Fruit fly (Drosophila melanogaster) whole organism, adult: ENCODE results near the gene can.

Experiments
- CG11617 ChIP-seq: fragments of 200-800 bp; sonication (Bioruptor generic); optimal IDR thresholded peaks from 2 replicates; lab custom pipeline; 2017; ENCODE audit warnings: mild to moderate bottlenecking, missing biosample characterization, missing genetic modification reagents, missing genetic modification characterization
- CG12768 ChIP-seq: fragments of 200-800 bp; sonication (Bioruptor generic); optimal IDR thresholded peaks from 2 replicates; lab custom pipeline; 2017; ENCODE audit warnings: missing biosample characterization, missing genetic modification characterization, mild to moderate bottlenecking, moderate library complexity, missing genetic modification reagents
- CG14711 ChIP-seq: fragments of 200-800 bp; sonication (Bioruptor generic); optimal IDR thresholded peaks from 2 replicates; lab custom pipeline; 2018; ENCODE audit warnings: missing biosample characterization, mild to moderate bottlenecking, missing genetic modification characterization, moderate library complexity
- CG1620 ChIP-seq: fragments of 200-800 bp; sonication (Bioruptor generic); optimal IDR thresholded peaks from 2 replicates; lab custom pipeline; 2016; ENCODE audit warnings: missing biosample characterization, missing genetic modification characterization
- CG7045 ChIP-seq: fragments of 200-800 bp; sonication (Bioruptor generic); optimal IDR thresholded peaks from 2 replicates; lab custom pipeline; 2017; ENCODE audit warnings: missing biosample characterization, mild to moderate bottlenecking, missing genetic modification characterization
- Hr96 ChIP-seq: fragments of 200-800 bp; sonication (Bioruptor generic); optimal IDR thresholded peaks from 2 replicates; lab custom pipeline; 2016; ENCODE audit warnings: missing biosample characterization, missing genetic modification characterization
- Mnt ChIP-seq: fragments of 200-800 bp; sonication (Bioruptor generic); optimal IDR thresholded peaks from 2 replicates; lab custom pipeline; 2016; ENCODE audit warnings: missing biosample characterization, mild to moderate bottlenecking, missing genetic modification characterization
- bab1 ChIP-seq: fragments of 200-800 bp; sonication (Bioruptor generic); optimal IDR thresholded peaks from 3 replicates; lab custom pipeline; 2019; ENCODE audit warnings: missing biosample characterization, mild to moderate bottlenecking, missing genetic modification characterization, moderate library complexity
- cic ChIP-seq: fragments of 200-800 bp; sonication (Bioruptor generic); optimal IDR thresholded peaks from 2 replicates; lab custom pipeline; 2017; ENCODE audit warnings: missing biosample characterization, mild to moderate bottlenecking, missing genetic modification characterization, moderate library complexity
- kay ChIP-seq: fragments of 200-800 bp; sonication (Bioruptor generic); peaks from one replicate; lab custom pipeline; 2016; ENCODE audit warnings: missing biosample characterization, missing genetic modification characterization, borderline replicate concordance
- tj ChIP-seq: fragments of 200-800 bp; sonication (Bioruptor generic); optimal IDR thresholded peaks from 3 replicates; lab custom pipeline; 2017; ENCODE audit warnings: missing biosample characterization, mild to moderate bottlenecking, missing genetic modification characterization, moderate library complexity

DNA sequence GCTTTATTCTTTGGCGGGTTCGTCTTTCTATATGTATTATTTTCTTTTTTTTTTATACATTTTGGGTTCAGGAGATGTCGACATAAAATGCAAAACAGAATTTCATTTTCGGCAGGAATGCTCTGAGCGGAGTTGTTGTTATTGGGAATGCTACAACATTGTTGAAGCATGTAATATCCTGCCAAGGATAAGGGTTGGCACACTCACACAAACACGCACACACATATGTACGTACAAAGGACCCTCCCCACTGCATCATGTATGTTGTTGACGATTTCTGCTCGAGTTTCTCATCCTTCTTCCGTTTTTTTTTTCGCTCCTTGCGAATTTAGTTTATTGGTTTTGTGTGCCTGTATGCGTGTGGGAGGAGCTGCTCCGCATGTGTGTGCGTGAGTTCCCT, 34.8 kb upstream of the can start:
- TF ChIP-seq Mnt (GFP tag; lab: Kevin White, UChicago) (no peak), bab1 (GFP tag; lab: Kevin White, UChicago) (no peak), CG1620 (GFP tag; lab: Kevin White, UChicago) (no peak), Hr96 (no peak), kay (GFP tag; lab: Kevin White, UChicago) (no peak), tj (no peak), CG12768 (no peak), cic (GFP tag; lab: Kevin White, UChicago) (no peak), CG7045 (no peak), CG14711 (no peak), CG11617 (GFP tag; lab: Kevin White, UChicago) (no peak)
